Worm (Caenorhabditis elegans) whole organism, L2 larva: ENCODE measurements around the gene C35A5.5.

Experiments used
- R02D3.7 ChIP-seq: fragments of 150-350 bp; optimal IDR thresholded peaks from 2 replicates; lab custom pipeline; 2014; ENCODE audit warnings: missing biosample characterization, missing genetic modification characterization
- ama-1 ChIP-seq: fragments of 150-350 bp; optimal IDR thresholded peaks from 2 replicates; lab custom pipeline; 2018; ENCODE audit warnings: inconsistent platforms
- elt-3 ChIP-seq: sonication (generic microtip); optimal IDR thresholded peaks from 2 replicates; lab custom pipeline; 2017; ENCODE audit warnings: missing biosample characterization, missing genetic modification characterization
- nhr-10 ChIP-seq: sonication (generic microtip); optimal IDR thresholded peaks from 2 replicates; lab custom pipeline; 2017; ENCODE audit warnings: missing biosample characterization, missing genetic modification characterization

- peak; percentile 74 for TF ChIP-seq ama-1
- peak; percentile 31 for TF ChIP-seq nhr-10
- peak; percentile 42 for TF ChIP-seq R02D3.7 (tag; lab: Kevin White, UChicago)
- no peak for TF ChIP-seq elt-3 (tag; lab: Kevin White, UChicago)
Observed at ce11 chrV:10536808-10537207, 31.2 kb downstream of the C35A5.5 start.
